Worm (Caenorhabditis elegans): ENCODE measurements around the gene H04D03.7.

Gene H04D03.7

ce11 chrIII:10486455-10486854 lies 39.8 kb upstream of the H04D03.7 start:
- TF ChIP-seq cebp-2 (GFP tag; IDR thresholded peaks at IDR 0.05) (no peak), pbrm-1 (GFP tag; IDR thresholded peaks at IDR 0.05) (no peak), efl-1 (GFP tag; optimal IDR thresholded peaks at IDR 0.05) (no peak), aptf-3 (GFP tag; IDR thresholded peaks at IDR 0.05) (no peak), lsl-1 (GFP tag; optimal IDR thresholded peaks at IDR 0.05) (no peak), repo-1 (tag; optimal IDR thresholded peaks at IDR 0.05) (no peak), ztf-25 (GFP tag; IDR thresholded peaks at IDR 0.05) (no peak), Y67H2A.10 (GFP tag; conservative IDR thresholded peaks at IDR 0.05) (no peak), athp-1 (tag; optimal IDR thresholded peaks at IDR 0.05) (no peak), bed-1 (GFP tag; IDR thresholded peaks at IDR 0.05) (no peak), F49E8.2 (tag; optimal IDR thresholded peaks at IDR 0.05; ENCODE audit: insufficient read depth) (no peak), F52B5.7 (tag; optimal IDR thresholded peaks at IDR 0.05) (no peak), tbp1 (GFP tag; optimal IDR thresholded peaks at IDR 0.05) (no peak), snpc-1.3 (tag; optimal IDR thresholded peaks at IDR 0.05; ENCODE audit: insufficient read depth) (no peak)

- TF ChIP-seq C17E4.6 (GFP tag; IDR thresholded peaks at IDR 0.05), result no peak
- TF ChIP-seq gei-17 (GFP tag; optimal IDR thresholded peaks at IDR 0.05), result no peak
Observed at ce11 chrIII:10481988-10482387, 35.4 kb upstream of the H04D03.7 start, which contains the start of gene D2045.8. D2045.8 (plus strand) TSS chrIII:10482288.

ce11 chrIII:10481497-10481896 lies 34.9 kb upstream of the H04D03.7 start:
- no peak for TF ChIP-seq tlf-1 (GFP tag; optimal IDR thresholded peaks at IDR 0.05)
- TF ChIP-seq madf-6 (GFP tag; IDR thresholded peaks at IDR 0.05), result no peak
- no peak for TF ChIP-seq nfyb-1 (GFP tag; IDR thresholded peaks at IDR 0.05)
- no peak for TF ChIP-seq lsl-1 (GFP tag; optimal IDR thresholded peaks at IDR 0.05)
- no peak for TF ChIP-seq fkh-3 (tag; optimal IDR thresholded peaks at IDR 0.05)
- no peak for TF ChIP-seq ekl-4 (GFP tag; IDR thresholded peaks at IDR 0.05)
- no peak for TF ChIP-seq tbx-9 (tag; optimal IDR thresholded peaks at IDR 0.05; ENCODE audit: borderline replicate concordance)
- TF ChIP-seq ceh-58 (GFP tag; IDR thresholded peaks at IDR 0.05), result no peak
- TF ChIP-seq D2030.7 (GFP tag; IDR thresholded peaks at IDR 0.05), result no peak

DNA sequence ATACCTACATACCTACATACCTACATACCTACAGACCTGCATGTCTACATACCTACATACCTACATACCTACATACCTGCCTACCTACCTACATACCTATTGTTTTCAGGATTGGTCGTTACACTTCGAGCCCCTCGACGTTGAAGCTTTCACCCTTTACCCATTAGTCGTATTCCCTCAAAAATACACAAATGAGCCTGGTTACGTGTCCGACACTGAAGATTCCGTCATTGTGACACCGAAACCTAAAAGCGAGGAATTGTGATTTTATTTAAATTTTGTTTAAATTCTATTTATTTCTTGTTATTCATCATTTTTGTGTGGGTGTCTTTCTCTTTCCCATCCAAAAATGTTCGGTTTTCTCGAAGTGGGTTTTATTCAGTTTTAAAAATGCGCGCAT lies 32.5 kb upstream of the H04D03.7 start, which contains the start of gene D2045.7:
D2045.7 (plus strand) TSS at position 301 of the 400 bp plus-strand sequence.
- TF ChIP-seq ceh-79 (tag; optimal IDR thresholded peaks at IDR 0.05) (no peak), ztf-6 (GFP tag; IDR thresholded peaks at IDR 0.05) (no peak)

- TF ChIP-seq B0019.2 (GFP tag; conservative IDR thresholded peaks at IDR 0.05), result no peak
- TF ChIP-seq xnd-1 (tag; optimal IDR thresholded peaks at IDR 0.05), result no peak
- TF ChIP-seq lsy-27 (tag; optimal IDR thresholded peaks at IDR 0.05; ENCODE audit: borderline replicate concordance, insufficient read depth), result no peak
- TF ChIP-seq Y79H2A.3 (GFP tag; conservative IDR thresholded peaks at IDR 0.05), result no peak
- no peak for TF ChIP-seq hmg-20 (GFP tag; IDR thresholded peaks at IDR 0.05)
- TF ChIP-seq zim-3 (tag; optimal IDR thresholded peaks at IDR 0.05), result no peak
Observed at ce11 chrIII:10474945-10475344, 28.3 kb upstream of the H04D03.7 start, which contains the start of gene D2045.9. D2045.9 (plus strand) TSS chrIII:10475245.

Measured in whole organism, young adult.